Fruit fly (Drosophila melanogaster) whole organism, embryonic: Measurements from ENCODE around the gene Psf2.

Source experiments
- Bteb2 ChIP-seq: fragments of 200-800 bp; sonication (Bioruptor generic); optimal IDR thresholded peaks from 2 replicates; lab custom pipeline; 2016; ENCODE audit warnings: missing biosample characterization, missing genetic modification characterization
- CG11560 ChIP-seq: fragments of 200-800 bp; sonication (Bioruptor generic); IDR thresholded peaks from 3 replicates; pipeline ENCODE4 v1.3.6; 2022; ENCODE audit warnings: missing biosample characterization, missing genetic modification characterization
- CG3995 ChIP-seq: fragments of 200-800 bp; sonication (Bioruptor generic); optimal IDR thresholded peaks from 3 replicates; lab custom pipeline; 2016; ENCODE audit warnings: missing biosample characterization, missing genetic modification characterization
- Deaf1 ChIP-seq: fragments of 200-800 bp; optimal IDR thresholded peaks from 3 replicates; lab custom pipeline; 2019; ENCODE audit warnings: missing biosample characterization, mild to moderate bottlenecking, missing genetic modification characterization, moderate library complexity
- Hand ChIP-seq: fragments of 200-800 bp; sonication (Bioruptor generic); optimal IDR thresholded peaks from 2 replicates; lab custom pipeline; 2017; ENCODE audit warnings: mild to moderate bottlenecking, missing biosample characterization, missing genetic modification reagents, missing genetic modification characterization
- aop ChIP-seq: fragments of 200-800 bp; sonication (Bioruptor generic); IDR thresholded peaks from 2 replicates; pipeline ENCODE4 v1.3.6; 2022; ENCODE audit warnings: missing biosample characterization, missing genetic modification characterization
- cg ChIP-seq: fragments of 200-800 bp; sonication (Bioruptor generic); optimal IDR thresholded peaks from 3 replicates; lab custom pipeline; 2019; ENCODE audit warnings: missing biosample characterization, mild to moderate bottlenecking, missing genetic modification characterization, moderate library complexity
- dan ChIP-seq: fragments of 200-800 bp; sonication (Bioruptor generic); IDR thresholded peaks from 2 replicates; pipeline ENCODE4 v1.3.6; 2022; ENCODE audit warnings: missing biosample characterization, missing genetic modification characterization
- eyg ChIP-seq: fragments of 200-800 bp; sonication (Bioruptor generic); optimal IDR thresholded peaks from 3 replicates; lab custom pipeline; 2016; ENCODE audit warnings: missing biosample characterization, missing genetic modification characterization
- gem ChIP-seq: fragments of 200-800 bp; sonication (Bioruptor generic); optimal IDR thresholded peaks from 2 replicates; lab custom pipeline; 2019; ENCODE audit warnings: missing biosample characterization, mild to moderate bottlenecking, missing genetic modification characterization, moderate library complexity
- hth ChIP-seq: fragments of >200 bp; optimal IDR thresholded peaks from 2 replicates; lab custom pipeline; 2017; ENCODE audit warnings: inconsistent platforms
- pnt ChIP-seq: fragments of 200-800 bp; sonication (Bioruptor generic); optimal IDR thresholded peaks from 3 replicates; lab custom pipeline; 2016; ENCODE audit warnings: missing biosample characterization, missing genetic modification characterization
- zf30C ChIP-seq: fragments of 200-800 bp; sonication (Bioruptor generic); optimal IDR thresholded peaks from 3 replicates; lab custom pipeline; 2018; ENCODE audit warnings: missing biosample characterization, mild to moderate bottlenecking, missing genetic modification characterization

DNA sequence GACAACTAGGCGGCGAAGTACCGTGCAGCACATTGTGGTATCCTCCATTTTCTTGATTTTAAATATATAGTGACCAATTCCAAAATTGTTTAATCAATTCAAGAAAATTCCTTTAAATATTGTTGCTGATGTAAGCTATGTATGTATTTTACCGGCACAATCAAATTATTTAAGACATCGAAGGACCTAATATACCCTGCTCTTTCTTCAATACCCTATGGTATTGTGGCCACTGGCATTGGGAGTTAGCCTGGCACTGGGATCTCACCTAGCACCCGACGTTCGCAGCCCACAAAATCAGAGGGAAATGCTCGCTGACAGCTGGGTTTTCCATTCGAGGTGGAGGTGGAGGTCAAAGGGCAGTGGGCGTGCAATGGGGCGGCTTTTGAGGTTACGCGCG lies 35.0 kb upstream of the Psf2 start:
- TF ChIP-seq Hand (GFP tag; lab: Kevin White, UChicago), result no peak
- TF ChIP-seq eyg (GFP tag; lab: Kevin White, UChicago), result no peak
- no peak for TF ChIP-seq Bteb2 (GFP tag; lab: Kevin White, UChicago)
- no peak for TF ChIP-seq zf30C
- TF ChIP-seq CG11560 (tag; lab: Robert Waterston, UW), result no peak
- no peak for TF ChIP-seq Deaf1
- no peak for TF ChIP-seq pnt (GFP tag; lab: Kevin White, UChicago)
- TF ChIP-seq aop (GFP tag; lab: Robert Waterston, UW), result no peak
- TF ChIP-seq hth, result no peak
- no peak for TF ChIP-seq dan (GFP tag; lab: Robert Waterston, UW)
- TF ChIP-seq gem (tag; lab: Kevin White, UChicago), result peak; percentile 10
- TF ChIP-seq CG3995 (GFP tag; lab: Kevin White, UChicago), result no peak
- TF ChIP-seq cg (GFP tag; lab: Kevin White, UChicago), result no peak
